Fruit fly (Drosophila melanogaster): ENCODE data around the gene sfl.
A peak's percentile ranks its signal among the peaks of the same experiment; 100 is the strongest.

- TF ChIP-seq zen2 (GFP tag; IDR thresholded peaks at IDR 0.05; ENCODE audit: partially characterized antibody) (no peak), CG11695 (GFP tag; IDR thresholded peaks at IDR 0.05) (peak; percentile 90), Xbp1 (GFP tag; optimal IDR thresholded peaks at IDR 0.05) (peak; percentile 81), Spps (tag; optimal IDR thresholded peaks at IDR 0.05) (peak; percentile 47), CG9609 (GFP tag; optimal IDR thresholded peaks at IDR 0.05) (peak; percentile 66)
Measured at dm6 chr3L:6552968-6553402, 57.5 kb downstream of the sfl start.
